Fruit fly (Drosophila melanogaster) whole organism, prepupa: ENCODE measurements around the gene Octbeta1R.

Experiments
- CG10669 ChIP-seq: fragments of 200-800 bp; sonication (Bioruptor generic); optimal IDR thresholded peaks from 3 replicates; lab custom pipeline; 2018; ENCODE audit warnings: missing biosample characterization, mild to moderate bottlenecking, missing genetic modification characterization, moderate library complexity
- CG15336 ChIP-seq: fragments of 200-800 bp; sonication (Bioruptor generic); IDR thresholded peaks from 2 replicates; pipeline ENCODE4 v1.3.6; 2022; ENCODE audit warnings: missing biosample characterization, missing genetic modification characterization
- CG3919 ChIP-seq: fragments of 200-800 bp; sonication (Bioruptor generic); optimal IDR thresholded peaks from 3 replicates; lab custom pipeline; 2016; ENCODE audit warnings: missing biosample characterization, missing genetic modification characterization
- Ets21C ChIP-seq: fragments of 200-800 bp; sonication (Bioruptor generic); optimal IDR thresholded peaks from 3 replicates; lab custom pipeline; 2016; ENCODE audit warnings: missing biosample characterization, missing genetic modification characterization
- Hr38 ChIP-seq: sonication (Bioruptor generic); optimal IDR thresholded peaks from 2 replicates; lab custom pipeline; 2016; ENCODE audit warnings: missing biosample characterization, missing genetic modification characterization
- Hr4 ChIP-seq: fragments of 200-800 bp; sonication (Bioruptor generic); optimal IDR thresholded peaks from 3 replicates; lab custom pipeline; 2016; ENCODE audit warnings: missing biosample characterization, missing genetic modification characterization
- OdsH ChIP-seq: fragments of 200-800 bp; sonication (Bioruptor generic); optimal IDR thresholded peaks from 3 replicates; lab custom pipeline; 2016; ENCODE audit warnings: missing biosample characterization, missing genetic modification characterization
- acj6 ChIP-seq: fragments of 200-800 bp; sonication (Bioruptor generic); optimal IDR thresholded peaks from 3 replicates; lab custom pipeline; 2016; ENCODE audit warnings: missing biosample characterization, missing genetic modification characterization
- dsx ChIP-seq: fragments of 200-800 bp; optimal IDR thresholded peaks from 3 replicates; lab custom pipeline; 2019; ENCODE audit warnings: missing biosample characterization, mild to moderate bottlenecking, missing genetic modification characterization, moderate library complexity; ENCODE audit not compliant: poor library complexity, severe bottlenecking
- fd85E ChIP-seq: fragments of 200-800 bp; sonication (Bioruptor generic); optimal IDR thresholded peaks from 3 replicates; lab custom pipeline; 2016; ENCODE audit warnings: missing biosample characterization, missing genetic modification characterization
- vri ChIP-seq: fragments of 200-800 bp; sonication (Bioruptor generic); optimal IDR thresholded peaks from 3 replicates; lab custom pipeline; 2016; ENCODE audit warnings: missing biosample characterization, mild to moderate bottlenecking, missing genetic modification characterization

DNA sequence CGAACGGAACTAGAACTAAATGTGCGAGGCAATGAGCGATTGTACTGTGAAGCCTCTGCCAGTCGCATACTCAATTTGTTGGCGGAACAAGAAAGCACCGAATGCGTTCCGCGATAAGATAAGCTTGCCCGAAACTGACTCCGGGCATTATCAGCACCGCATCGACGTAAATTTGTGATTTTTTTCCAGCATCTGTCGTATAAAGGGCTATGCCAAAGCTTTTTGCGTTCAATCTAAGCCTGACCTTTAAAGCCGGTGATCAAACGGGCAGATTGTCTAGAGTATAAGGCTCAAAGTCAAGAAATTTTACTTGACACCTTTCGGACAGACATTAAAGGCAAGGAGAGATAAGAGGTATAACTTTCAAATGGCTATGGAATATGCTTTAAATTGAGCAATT, 49.0 kb downstream of the Octbeta1R start:
- TF ChIP-seq acj6 (GFP tag; lab: Kevin White, UChicago): no peak
- no peak for TF ChIP-seq CG10669 (GFP tag; lab: Kevin White, UChicago)
- TF ChIP-seq dsx: no peak
- TF ChIP-seq Hr4 (GFP tag; lab: Kevin White, UChicago): no peak
- TF ChIP-seq fd85E (GFP tag; lab: Kevin White, UChicago): no peak
- TF ChIP-seq vri (GFP tag; lab: Kevin White, UChicago): no peak
- no peak for TF ChIP-seq Ets21C (GFP tag; lab: Kevin White, UChicago)
- TF ChIP-seq OdsH (GFP tag; lab: Kevin White, UChicago): no peak
- TF ChIP-seq CG15336 (GFP tag; lab: Robert Waterston, UW): no peak
- TF ChIP-seq Hr38 (GFP tag; lab: Kevin White, UChicago): no peak
- no peak for TF ChIP-seq CG3919 (GFP tag; lab: Kevin White, UChicago)
